Worm (Caenorhabditis elegans): ENCODE data around the gene ZC395.4.

Gene ZC395.4

ce11 chrIII:5227831-5228467 lies 42.0 kb upstream of the ZC395.4 start, which contains the start of the genes C34E10.12, C34E10.10 and atp-2:
C34E10.12 (minus strand) TSS chrIII:5227881.
C34E10.10 (minus strand) TSS chrIII:5227884.
atp-2 (plus strand) TSS chrIII:5228417.
- TF ChIP-seq mls-2 (tag; optimal IDR thresholded peaks at IDR 0.05) (no peak), unc-39 (tag; optimal IDR thresholded peaks at IDR 0.05) (no peak), hlh-1 (tag; optimal IDR thresholded peaks at IDR 0.05) (peak; percentile 48), mep-1 (tag; optimal IDR thresholded peaks at IDR 0.05) (peak; percentile 92), pha-4 (tag; optimal IDR thresholded peaks at IDR 0.05) (peak; percentile 61), ces-1 (GFP tag; optimal IDR thresholded peaks at IDR 0.05) (peak; percentile 61), sptf-1 (tag; optimal IDR thresholded peaks at IDR 0.05) (peak; percentile 66), blmp-1 (tag; optimal IDR thresholded peaks at IDR 0.05) (no peak), bed-3 (GFP tag; optimal IDR thresholded peaks at IDR 0.05) (no peak), ceh-83 (GFP tag; optimal IDR thresholded peaks at IDR 0.05) (no peak), ceh-39 (tag; optimal IDR thresholded peaks at IDR 0.05) (peak; percentile 50), lin-13 (tag; optimal IDR thresholded peaks at IDR 0.05) (peak; percentile 59), tbx-8 (GFP tag; optimal IDR thresholded peaks at IDR 0.05) (peak; percentile 4), ham-2 (GFP tag; optimal IDR thresholded peaks at IDR 0.05) (peak; percentile 90), lsy-2 (tag; optimal IDR thresholded peaks at IDR 0.05) (peak; percentile 84), nhr-237 (tag; optimal IDR thresholded peaks at IDR 0.05) (peak; percentile 80), unc-120 (tag; optimal IDR thresholded peaks at IDR 0.05; ENCODE audit: poor library complexity, severe bottlenecking) (peak; percentile 80), unc-62 (GFP tag; optimal IDR thresholded peaks at IDR 0.05) (peak; percentile 22), snpc-4 (tag; optimal IDR thresholded peaks at IDR 0.05) (no peak), drap-1 (GFP tag; optimal IDR thresholded peaks at IDR 0.05) (peak; percentile 18)

ce11 chrIII:5228839-5229238 lies 41.1 kb upstream of the ZC395.4 start:
- TF ChIP-seq ztf-11 (tag; optimal IDR thresholded peaks at IDR 0.05) (no peak), cnd-1 (tag; optimal IDR thresholded peaks at IDR 0.05) (no peak), mep-1 (tag; optimal IDR thresholded peaks at IDR 0.05) (no peak), snpc-4 (tag; optimal IDR thresholded peaks at IDR 0.05) (no peak)

- TF ChIP-seq flh-1 (GFP tag; optimal IDR thresholded peaks at IDR 0.05) (no peak), M03D4.4 (tag; optimal IDR thresholded peaks at IDR 0.05) (no peak), elt-1 (tag; optimal IDR thresholded peaks at IDR 0.05; ENCODE audit: borderline replicate concordance, insufficient read depth) (no peak), drap-1 (GFP tag; optimal IDR thresholded peaks at IDR 0.05) (no peak), mep-1 (tag; optimal IDR thresholded peaks at IDR 0.05) (no peak), nhr-76 (tag; optimal IDR thresholded peaks at IDR 0.05) (no peak), bed-3 (GFP tag; optimal IDR thresholded peaks at IDR 0.05) (no peak), ceh-43 (GFP tag; optimal IDR thresholded peaks at IDR 0.05) (no peak), nhr-237 (tag; optimal IDR thresholded peaks at IDR 0.05) (no peak), blmp-1 (tag; optimal IDR thresholded peaks at IDR 0.05) (no peak), pha-4 (tag; optimal IDR thresholded peaks at IDR 0.05) (no peak), tbx-8 (GFP tag; optimal IDR thresholded peaks at IDR 0.05) (no peak), unc-39 (tag; optimal IDR thresholded peaks at IDR 0.05) (no peak), lin-32 (GFP tag; optimal IDR thresholded peaks at IDR 0.05) (no peak), lsy-2 (tag; optimal IDR thresholded peaks at IDR 0.05) (no peak), cnd-1 (tag; optimal IDR thresholded peaks at IDR 0.05) (no peak), snpc-4 (tag; optimal IDR thresholded peaks at IDR 0.05) (no peak)
Measured at ce11 chrIII:5229511-5230250, 40.2 kb upstream of the ZC395.4 start.

- TF ChIP-seq pha-4 (tag; optimal IDR thresholded peaks at IDR 0.05) (no peak), lsy-2 (tag; optimal IDR thresholded peaks at IDR 0.05) (no peak), unc-62 (GFP tag; optimal IDR thresholded peaks at IDR 0.05) (no peak), nhr-237 (tag; optimal IDR thresholded peaks at IDR 0.05) (no peak), drap-1 (GFP tag; optimal IDR thresholded peaks at IDR 0.05) (no peak), ceh-43 (GFP tag; optimal IDR thresholded peaks at IDR 0.05) (no peak), ztf-11 (tag; optimal IDR thresholded peaks at IDR 0.05) (no peak), nhr-28 (tag; optimal IDR thresholded peaks at IDR 0.05) (no peak), nhr-76 (tag; optimal IDR thresholded peaks at IDR 0.05) (no peak), unc-120 (tag; optimal IDR thresholded peaks at IDR 0.05; ENCODE audit: poor library complexity, severe bottlenecking) (no peak), elt-1 (tag; optimal IDR thresholded peaks at IDR 0.05; ENCODE audit: borderline replicate concordance, insufficient read depth) (no peak), snpc-4 (tag; optimal IDR thresholded peaks at IDR 0.05) (no peak), cnd-1 (tag; optimal IDR thresholded peaks at IDR 0.05) (no peak), sem-2 (GFP tag; optimal IDR thresholded peaks at IDR 0.05) (no peak)
Measured at ce11 chrIII:5230415-5230814, 39.5 kb upstream of the ZC395.4 start, which contains the start of gene prmt-5. prmt-5 (plus strand) TSS chrIII:5230555.

Data from whole organism, mixed stage, embryonic.